Fruit fly (Drosophila melanogaster) whole organism: ENCODE results near the gene CG46513.
"Not testable (repeated sequence)": the region's sequence is repeated elsewhere in the genome, so short reads cannot be mapped to it uniquely, and the experiment has no call there.

Experiments
- Dll ChIP-seq: fragments of >200 bp; optimal IDR thresholded peaks from 2 replicates; lab custom pipeline; 2017
- psq ChIP-seq: fragments of >200 bp; optimal IDR thresholded peaks from 2 replicates; lab custom pipeline; 2017

dm6 chrX:22231270-22231669 is 39.2 kb downstream of the CG46513 start, which contains the start of gene CG46519:
- TF ChIP-seq psq (lab: Kevin White, UChicago); Dll: not testable (repeated sequence)
